Worm (Caenorhabditis elegans): ENCODE data around the gene rpb-8.

DNA sequence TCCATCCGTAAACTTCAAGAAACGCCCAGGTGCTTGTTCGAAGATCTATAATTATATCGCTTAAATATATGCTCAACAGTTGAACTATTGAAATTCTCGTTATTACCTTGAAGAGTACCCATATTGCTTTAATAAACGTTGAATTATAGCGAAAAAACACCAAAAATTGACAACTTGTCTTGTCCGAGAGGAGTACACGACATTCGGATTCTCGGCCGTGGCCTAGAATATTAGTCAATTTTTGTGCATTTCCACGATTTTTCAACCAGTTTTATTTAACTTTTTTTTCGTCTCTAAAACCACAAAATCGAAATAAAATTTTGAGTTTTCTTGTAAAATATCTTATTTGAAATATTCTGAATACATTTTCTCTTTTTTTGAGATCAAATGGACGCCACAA is 5.5 kb downstream of the rpb-8 start, which contains the start of the genes F26F4.9 and cee-1:
- TF ChIP-seq T22C8.4 (GFP tag; IDR thresholded peaks at IDR 0.05) = no peak
- no peak for TF ChIP-seq ztf-29 (GFP tag; IDR thresholded peaks at IDR 0.05)
- TF ChIP-seq ref-1 (GFP tag; conservative IDR thresholded peaks at IDR 0.05) = no peak
- TF ChIP-seq cog-1 (tag; optimal IDR thresholded peaks at IDR 0.05) = peak; percentile 36
